Worm (Caenorhabditis elegans) whole organism, L1 larva: ENCODE data around the gene slc-36.5.
"Not testable (repeated sequence)": the region's sequence is repeated elsewhere in the genome, so short reads cannot be mapped to it uniquely, and the experiment has no call there.

Source experiments
- ama-1 ChIP-seq: fragments of 150-350 bp; optimal IDR thresholded peaks from 2 replicates; lab custom pipeline; 2014
- jun-1 ChIP-seq: fragments of 150-350 bp; optimal IDR thresholded peaks from 2 replicates; lab custom pipeline; 2014; ENCODE audit warnings: missing biosample characterization, missing genetic modification reagents, missing genetic modification characterization
- lin-15B ChIP-seq: fragments of 150-350 bp; sonication (generic microtip); optimal IDR thresholded peaks from 3 replicates; lab custom pipeline; 2014; ENCODE audit warnings: missing biosample characterization, missing genetic modification characterization
- lsy-2 ChIP-seq, 2 experiments: fragments of 150-350 bp; optimal IDR thresholded peaks; 2 replicates each; lab custom pipeline; 2014; ENCODE audit warnings: missing biosample characterization in 2 of 2, missing genetic modification characterization in 2 of 2
- nhr-237 ChIP-seq: fragments of 150-350 bp; optimal IDR thresholded peaks from 2 replicates; lab custom pipeline; 2014; ENCODE audit warnings: missing biosample characterization, missing genetic modification characterization
- nhr-76 ChIP-seq: sonication (generic microtip); optimal IDR thresholded peaks from 2 replicates; lab custom pipeline; 2017; ENCODE audit warnings: missing biosample characterization, missing genetic modification characterization
- unc-130 ChIP-seq: fragments of 150-350 bp; optimal IDR thresholded peaks from 2 replicates; lab custom pipeline; 2017; ENCODE audit warnings: missing biosample characterization, missing genetic modification characterization, inconsistent platforms

ce11 chrII:6907657-6908056 lies 30.8 kb upstream of the slc-36.5 start, which contains the start of gene B0252.3:
- not testable (repeated sequence) for TF ChIP-seq nhr-237 (tag; lab: Kevin White, UChicago); lsy-2 (tag; optimal IDR thresholded peaks at IDR 0.05; lab: Kevin White, UChicago); lin-15B (tag; lab: Kevin White, UChicago); unc-130 (tag; lab: Kevin White, UChicago); ama-1 (lab: Kevin White, UChicago); nhr-76 (tag; lab: Kevin White, UChicago); jun-1 (tag; lab: Kevin White, UChicago)
